Worm (Caenorhabditis elegans) whole organism, late embryonic: ENCODE measurements around the gene F07H5.7.

Experiments used
- F13H6.1 ChIP-seq: sonication (generic microtip); optimal IDR thresholded peaks from 2 replicates; lab custom pipeline; 2016; ENCODE audit warnings: missing genetic modification characterization, missing compliant biosample characterization
- K09A11.1 ChIP-seq: sonication (generic microtip); optimal IDR thresholded peaks from 2 replicates; lab custom pipeline; 2017; ENCODE audit warnings: antibody characterized with exemption, mild to moderate bottlenecking, missing genetic modification characterization, missing compliant biosample characterization; ENCODE audit not compliant: insufficient read depth
- T23F11.4 ChIP-seq: fragments of 200-800 bp; sonication (Bioruptor generic); optimal IDR thresholded peaks from 2 replicates; lab custom pipeline; 2018; ENCODE audit warnings: mild to moderate bottlenecking, missing genetic modification characterization, missing compliant biosample characterization
- ahr-1 ChIP-seq: sonication (generic microtip); optimal IDR thresholded peaks from 2 replicates; lab custom pipeline; 2016; ENCODE audit warnings: missing genetic modification characterization, missing compliant biosample characterization
- ama-1 ChIP-seq: fragments of 150-350 bp; optimal IDR thresholded peaks from 2 replicates; lab custom pipeline; 2014
- ceh-14 ChIP-seq: sonication (generic microtip); optimal IDR thresholded peaks from 2 replicates; lab custom pipeline; 2016; ENCODE audit warnings: missing genotype, missing genetic modification characterization, missing compliant biosample characterization
- ceh-19 ChIP-seq: fragments of 200-800 bp; sonication (Bioruptor generic); optimal IDR thresholded peaks from 2 replicates; lab custom pipeline; 2018; ENCODE audit warnings: mild to moderate bottlenecking, missing genetic modification characterization, missing compliant biosample characterization
- ceh-2 ChIP-seq: sonication (generic microtip); optimal IDR thresholded peaks from 2 replicates; lab custom pipeline; 2016; ENCODE audit warnings: missing genotype, missing genetic modification characterization, missing compliant biosample characterization
- ceh-22 ChIP-seq: sonication (generic microtip); optimal IDR thresholded peaks from 2 replicates; lab custom pipeline; 2017; ENCODE audit warnings: missing biosample characterization, missing genetic modification characterization
- ceh-24 ChIP-seq: sonication (generic microtip); optimal IDR thresholded peaks from 2 replicates; lab custom pipeline; 2016; ENCODE audit warnings: mild to moderate bottlenecking, missing genetic modification characterization, missing compliant biosample characterization
- ceh-31 ChIP-seq: sonication (generic microtip); optimal IDR thresholded peaks from 2 replicates; lab custom pipeline; 2016; ENCODE audit warnings: missing genetic modification characterization, missing compliant biosample characterization
- ceh-48 ChIP-seq: sonication (generic microtip); optimal IDR thresholded peaks from 2 replicates; lab custom pipeline; 2016; ENCODE audit warnings: missing genetic modification characterization, inconsistent platforms, missing compliant biosample characterization
- ceh-6 ChIP-seq: fragments of 200-800 bp; sonication (Bioruptor generic); optimal IDR thresholded peaks from 2 replicates; lab custom pipeline; 2018; ENCODE audit warnings: mild to moderate bottlenecking, missing genetic modification characterization, missing compliant biosample characterization
- ceh-9 ChIP-seq: sonication (generic microtip); optimal IDR thresholded peaks from 2 replicates; lab custom pipeline; 2016; ENCODE audit warnings: mild to moderate bottlenecking, missing genetic modification characterization, inconsistent platforms, missing compliant biosample characterization
- che-1 ChIP-seq: sonication (generic microtip); optimal IDR thresholded peaks from 2 replicates; lab custom pipeline; 2016; ENCODE audit warnings: mild to moderate bottlenecking, missing genetic modification characterization, missing compliant biosample characterization
- elt-2 ChIP-seq: sonication (generic microtip); optimal IDR thresholded peaks from 2 replicates; lab custom pipeline; 2016; ENCODE audit warnings: missing genetic modification reagents, missing genetic modification characterization, missing compliant biosample characterization
- ets-4 ChIP-seq: sonication (generic microtip); optimal IDR thresholded peaks from 2 replicates; lab custom pipeline; 2016; ENCODE audit warnings: missing genetic modification characterization, missing compliant biosample characterization
- fax-1 ChIP-seq: sonication (generic microtip); optimal IDR thresholded peaks from 2 replicates; lab custom pipeline; 2016; ENCODE audit warnings: missing genotype, missing genetic modification characterization, missing compliant biosample characterization
- hlh-30 ChIP-seq: sonication (generic microtip); optimal IDR thresholded peaks from 2 replicates; lab custom pipeline; 2017; ENCODE audit warnings: antibody characterized with exemption, missing genetic modification characterization, missing compliant biosample characterization; ENCODE audit not compliant: insufficient read depth
- hlh-6 ChIP-seq: sonication (generic microtip); optimal IDR thresholded peaks from 2 replicates; lab custom pipeline; 2016; ENCODE audit warnings: missing genotype, missing genetic modification characterization, missing compliant biosample characterization
- lim-6 ChIP-seq: sonication (generic microtip); optimal IDR thresholded peaks from 2 replicates; lab custom pipeline; 2016; ENCODE audit warnings: missing genetic modification characterization, missing compliant biosample characterization
- lin-11 ChIP-seq: fragments of 200-800 bp; sonication (Bioruptor generic); optimal IDR thresholded peaks from 2 replicates; lab custom pipeline; 2018; ENCODE audit warnings: mild to moderate bottlenecking, missing genetic modification characterization, missing compliant biosample characterization
- madf-2 ChIP-seq: sonication (generic microtip); optimal IDR thresholded peaks from 2 replicates; lab custom pipeline; 2017; ENCODE audit warnings: missing genetic modification characterization, missing compliant biosample characterization
- nfya-1 ChIP-seq: sonication (generic microtip); optimal IDR thresholded peaks from 2 replicates; lab custom pipeline; 2017; ENCODE audit warnings: missing genetic modification characterization, mild to moderate bottlenecking, missing compliant biosample characterization, antibody characterized with exemption, moderate library complexity
- nhr-11 ChIP-seq: fragments of 150-350 bp; optimal IDR thresholded peaks from 2 replicates; lab custom pipeline; 2014; ENCODE audit warnings: missing biosample characterization, missing genetic modification characterization
- nhr-232 ChIP-seq: sonication (generic microtip); optimal IDR thresholded peaks from 2 replicates; lab custom pipeline; 2016; ENCODE audit warnings: missing genetic modification characterization, missing compliant biosample characterization
- odd-2 ChIP-seq: sonication (generic microtip); optimal IDR thresholded peaks from 2 replicates; lab custom pipeline; 2017; ENCODE audit warnings: antibody characterized with exemption, mild to moderate bottlenecking, missing genetic modification characterization, missing compliant biosample characterization
- pag-3 ChIP-seq: sonication (generic microtip); optimal IDR thresholded peaks from 2 replicates; lab custom pipeline; 2016; ENCODE audit warnings: missing compliant biosample characterization, missing genetic modification characterization, borderline replicate concordance
- pax-1 ChIP-seq: fragments of 150-350 bp; optimal IDR thresholded peaks from 2 replicates; lab custom pipeline; 2014; ENCODE audit warnings: missing biosample characterization, missing genetic modification characterization
- pha-2 ChIP-seq: sonication (generic microtip); optimal IDR thresholded peaks from 2 replicates; lab custom pipeline; 2017; ENCODE audit warnings: mild to moderate bottlenecking, missing genetic modification characterization, missing compliant biosample characterization
- pha-4 ChIP-seq: fragments of 150-350 bp; optimal IDR thresholded peaks from 2 replicates; lab custom pipeline; 2018; ENCODE audit warnings: missing biosample characterization, missing genetic modification reagents, missing genetic modification characterization
- pqm-1 ChIP-seq: sonication (generic microtip); optimal IDR thresholded peaks from 2 replicates; lab custom pipeline; 2016; ENCODE audit warnings: missing genetic modification characterization, missing compliant biosample characterization
- ref-2 ChIP-seq: sonication (generic microtip); optimal IDR thresholded peaks from 2 replicates; lab custom pipeline; 2016; ENCODE audit warnings: missing genetic modification characterization, missing compliant biosample characterization
- rnt-1 ChIP-seq: sonication (generic microtip); optimal IDR thresholded peaks from 2 replicates; lab custom pipeline; 2016; ENCODE audit warnings: missing genetic modification characterization, missing compliant biosample characterization
- sdc-2 ChIP-seq: sonication (generic microtip); optimal IDR thresholded peaks from 2 replicates; lab custom pipeline; 2016; ENCODE audit warnings: missing genotype, missing genetic modification characterization, missing compliant biosample characterization
- sox-4 ChIP-seq: sonication (generic microtip); optimal IDR thresholded peaks from 2 replicates; lab custom pipeline; 2017; ENCODE audit warnings: mild to moderate bottlenecking, missing genetic modification characterization, inconsistent platforms, missing compliant biosample characterization
- tbx-2 ChIP-seq: sonication (generic microtip); optimal IDR thresholded peaks from 2 replicates; lab custom pipeline; 2016; ENCODE audit warnings: missing genetic modification characterization, missing compliant biosample characterization
- tbx-7 ChIP-seq: sonication (generic microtip); optimal IDR thresholded peaks from 2 replicates; lab custom pipeline; 2016; ENCODE audit warnings: missing genotype, missing genetic modification characterization, missing compliant biosample characterization
- ttx-3 ChIP-seq: sonication (generic microtip); optimal IDR thresholded peaks from 2 replicates; lab custom pipeline; 2016; ENCODE audit warnings: missing genetic modification reagents, missing genetic modification characterization, missing compliant biosample characterization
- unc-3 ChIP-seq, 2 experiments: fragments of 200-800 bp in 1 of 2; sonication (Bioruptor generic) in 1 of 2; sonication (generic microtip) in 1 of 2; conservative IDR thresholded peaks in 1 of 2; optimal IDR thresholded peaks in 1 of 2; 2 replicates each; pipeline versions ENCODE4 v1.3.6 to Lab custom; 2016 to 2022; ENCODE audit warnings: missing compliant biosample characterization in 2 of 2, missing genetic modification characterization in 2 of 2, missing genetic modification reagents in 1 of 2
- unc-86 ChIP-seq: sonication (generic microtip); optimal IDR thresholded peaks from 2 replicates; lab custom pipeline; 2016; ENCODE audit warnings: missing genetic modification characterization, missing compliant biosample characterization
- zip-5 ChIP-seq: sonication (generic microtip); optimal IDR thresholded peaks from 2 replicates; lab custom pipeline; 2016; ENCODE audit warnings: missing genetic modification characterization, missing compliant biosample characterization
- ztf-16 ChIP-seq: sonication (generic microtip); optimal IDR thresholded peaks from 2 replicates; lab custom pipeline; 2017; ENCODE audit warnings: missing genetic modification characterization, missing compliant biosample characterization

F07H5.7 gene

DNA sequence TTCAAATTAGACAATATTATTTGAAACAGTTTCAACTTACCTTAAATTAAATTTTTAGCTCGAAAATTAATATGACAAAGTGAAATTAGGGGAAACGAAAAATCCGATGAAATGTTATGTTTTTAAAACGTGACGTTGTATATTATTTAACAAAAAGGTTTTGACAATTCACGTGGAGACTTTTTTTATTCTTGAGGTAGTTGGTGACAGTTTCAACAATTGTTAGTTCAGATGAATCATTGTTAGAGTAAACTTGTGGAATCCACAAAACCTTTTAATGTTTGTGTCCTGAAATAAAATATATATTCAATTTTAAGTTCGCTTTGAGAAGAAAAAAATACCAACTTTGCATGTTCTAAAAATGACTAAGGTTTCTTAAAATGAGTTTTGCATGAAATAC, 34.5 kb downstream of the F07H5.7 start, which contains the start of gene fut-1:
fut-1 (minus strand) TSS at position 101 of the 400 bp plus-strand sequence.
- TF ChIP-seq tbx-2 (tag; lab: Kevin White, UChicago): no peak
- no peak for TF ChIP-seq fax-1 (tag; lab: Kevin White, UChicago)
- no peak for TF ChIP-seq che-1
- TF ChIP-seq pha-4 (tag; lab: Kevin White, UChicago): no peak
- no peak for TF ChIP-seq pha-2 (tag; lab: Kevin White, UChicago)
- TF ChIP-seq nhr-11: no peak
- TF ChIP-seq ceh-48 (tag; lab: Kevin White, UChicago): no peak
- no peak for TF ChIP-seq ceh-6
- TF ChIP-seq pax-1 (tag; lab: Kevin White, UChicago): no peak
- TF ChIP-seq nfya-1 (tag; lab: Kevin White, UChicago): no peak
- TF ChIP-seq ceh-14 (tag; lab: Kevin White, UChicago): no peak
- TF ChIP-seq ceh-19 (GFP tag; lab: Kevin White, UChicago): no peak
- TF ChIP-seq pqm-1: no peak
- TF ChIP-seq odd-2: no peak
- no peak for TF ChIP-seq zip-5

DNA sequence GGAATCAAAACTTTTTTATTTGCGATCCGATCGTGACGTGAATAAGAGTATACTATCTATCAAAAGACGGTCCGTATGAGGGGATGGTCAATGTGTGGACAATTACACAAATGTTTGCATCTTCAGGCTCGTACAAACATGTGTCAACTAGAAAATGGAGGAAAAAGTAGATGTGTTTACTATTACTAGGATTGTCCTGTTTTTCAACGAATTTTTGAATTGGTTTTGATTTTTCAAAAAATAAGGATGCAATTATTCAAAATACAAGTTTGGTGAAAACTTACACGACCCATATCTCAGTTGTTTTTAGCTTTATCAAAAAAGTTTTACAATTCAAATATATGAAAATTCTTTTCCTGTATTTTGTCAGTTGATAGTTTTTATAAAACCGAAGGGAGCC, 38.7 kb downstream of the F07H5.7 start, which contains the start of gene K08F8.7:
K08F8.7 (minus strand) TSS at position 101 of the 400 bp plus-strand sequence.
- TF ChIP-seq lin-11 (tag; lab: Kevin White, UChicago) (no peak), hlh-30 (tag; lab: Kevin White, UChicago) (no peak), ttx-3 (tag; lab: Kevin White, UChicago) (no peak), madf-2 (tag; lab: Kevin White, UChicago) (no peak), nhr-11 (no peak), T23F11.4 (no peak)
- TF ChIP-seq, all 69 proteins: peak for 0

DNA sequence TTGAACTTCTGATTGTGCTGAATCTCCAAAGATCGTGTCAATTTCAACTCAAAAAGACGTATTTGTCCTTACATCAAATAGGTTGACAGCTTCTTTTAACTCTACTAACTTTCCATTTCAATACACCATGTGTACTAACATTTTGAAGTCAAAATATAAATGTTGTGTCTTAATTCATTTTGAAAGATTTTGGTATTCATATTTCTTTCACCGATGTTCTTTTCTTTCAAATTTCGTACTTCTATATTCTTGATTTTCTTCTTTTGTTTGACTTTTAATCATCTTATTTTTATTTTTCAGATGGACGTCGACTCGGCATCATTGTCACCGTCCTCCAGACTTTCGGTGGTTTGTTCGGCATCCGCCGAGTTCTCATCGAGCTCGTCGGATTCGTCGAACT, 42.3 kb downstream of the F07H5.7 start, which contains the start of gene atf-2:
atf-2 (plus strand) TSS at position 301 of the 400 bp plus-strand sequence.
- TF ChIP-seq ceh-24 (tag; lab: Kevin White, UChicago) (no peak), nhr-232 (no peak)

DNA sequence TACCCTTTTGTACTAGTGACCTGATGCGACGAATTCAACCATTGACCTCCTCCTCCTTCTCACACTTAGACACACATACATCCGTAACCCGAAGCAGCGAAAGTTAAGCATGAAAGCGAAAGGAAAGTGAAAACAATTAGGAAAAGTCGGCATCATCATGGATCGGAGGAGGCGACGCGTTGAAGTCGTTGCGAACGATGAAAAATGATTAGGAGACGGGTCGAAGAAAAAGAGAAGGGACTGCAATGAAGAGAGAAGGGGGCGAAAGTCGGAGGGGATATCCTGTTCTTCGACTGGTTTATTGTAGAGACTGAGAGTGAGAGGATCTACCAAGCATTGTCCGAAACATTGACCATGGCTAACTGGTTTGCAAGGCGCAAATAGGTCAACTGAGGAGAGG, 42.9 kb downstream of the F07H5.7 start:
- TF ChIP-seq ama-1 (peak; percentile 10), rnt-1 (tag; lab: Kevin White, UChicago) (peak; percentile 21), sdc-2 (tag; lab: Kevin White, UChicago) (peak; percentile 28), elt-2 (tag; lab: Kevin White, UChicago) (no peak), tbx-7 (no peak), hlh-6 (tag; lab: Kevin White, UChicago) (no peak), ceh-31 (tag; lab: Kevin White, UChicago) (peak; percentile 64), ztf-16 (tag; lab: Kevin White, UChicago) (no peak), unc-3 (GFP tag; conservative IDR thresholded peaks at IDR 0.05; lab: Robert Waterston, UW) (no peak), unc-3 (tag; optimal IDR thresholded peaks at IDR 0.05; lab: Kevin White, UChicago) (no peak), ceh-9 (tag; lab: Kevin White, UChicago) (no peak), unc-86 (tag; lab: Kevin White, UChicago) (no peak), F13H6.1 (no peak), lim-6 (tag; lab: Kevin White, UChicago) (no peak), pag-3 (no peak), K09A11.1 (tag; lab: Kevin White, UChicago) (no peak), madf-2 (tag; lab: Kevin White, UChicago) (no peak), sox-4 (tag; lab: Kevin White, UChicago) (no peak), ahr-1 (tag; lab: Kevin White, UChicago) (no peak), ceh-2 (tag; lab: Kevin White, UChicago) (no peak), ceh-22 (no peak), ets-4 (no peak), ref-2 (tag; lab: Kevin White, UChicago) (peak; percentile 66), ceh-48 (tag; lab: Kevin White, UChicago) (no peak)
